Worm (Caenorhabditis elegans): ENCODE results near the gene Y71H2AM.11.
A peak's percentile ranks its signal among the peaks of the same experiment; 100 is the strongest.

Gene Y71H2AM.11

DNA sequence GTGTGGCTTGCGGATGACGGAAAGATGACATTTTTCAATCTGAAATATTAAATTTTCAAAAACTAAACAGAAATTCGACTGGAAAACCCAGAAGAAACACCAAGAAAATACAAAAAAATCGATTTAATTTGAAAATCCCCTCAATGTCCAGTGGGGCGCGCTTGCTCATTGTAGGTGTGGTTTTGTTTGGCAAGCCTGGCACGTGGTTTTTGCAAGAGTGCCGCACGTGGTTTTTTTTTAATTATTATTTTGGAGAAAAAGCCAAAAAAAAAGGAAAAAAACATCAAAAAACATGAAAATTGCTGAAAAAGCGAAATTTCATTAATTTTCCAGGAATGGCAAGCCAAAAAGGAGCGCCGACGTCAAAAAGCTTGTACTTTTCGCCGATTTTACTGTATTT is 43.7 kb upstream of the Y71H2AM.11 start, which contains the start of gene swsn-3 (continued):
- TF ChIP-seq ztf-6 (GFP tag; IDR thresholded peaks at IDR 0.05) (no peak), dpff-1 (tag; optimal IDR thresholded peaks at IDR 0.05) (no peak), tbx-9 (tag; optimal IDR thresholded peaks at IDR 0.05; ENCODE audit: borderline replicate concordance) (no peak), madf-8 (GFP tag; conservative IDR thresholded peaks at IDR 0.05) (peak; percentile 42), chd-7 (tag; optimal IDR thresholded peaks at IDR 0.05) (no peak), attf-3 (GFP tag; conservative IDR thresholded peaks at IDR 0.05) (no peak; the same call in 1 of the 2 replicates), F33H1.4 (GFP tag; IDR thresholded peaks at IDR 0.05) (peak; percentile 71), unc-130 (GFP tag; optimal IDR thresholded peaks at IDR 0.05) (peak; percentile 68), hlh-12 (tag; optimal IDR thresholded peaks at IDR 0.05) (no peak), gei-17 (GFP tag; optimal IDR thresholded peaks at IDR 0.05) (peak; percentile 15), lir-1 (GFP tag; conservative IDR thresholded peaks at IDR 0.05) (peak; percentile 41; the same call in 1 of the 2 replicates), zim-3 (tag; optimal IDR thresholded peaks at IDR 0.05) (no peak), hsf-1 (GFP tag; IDR thresholded peaks at IDR 0.05) (no peak), repo-1 (tag; optimal IDR thresholded peaks at IDR 0.05) (peak; percentile 49), T07F8.4 (tag; optimal IDR thresholded peaks at IDR 0.05) (peak; percentile 24), ceh-40 (GFP tag; IDR thresholded peaks at IDR 0.05) (no peak), snpc-3.4 (tag; optimal IDR thresholded peaks at IDR 0.05) (peak; percentile 69), B0261.1 (tag; optimal IDR thresholded peaks at IDR 0.05) (no peak), dpl-1 (GFP tag; optimal IDR thresholded peaks at IDR 0.05) (peak; percentile 65), lsl-1 (GFP tag; optimal IDR thresholded peaks at IDR 0.05) (peak; percentile 75), tlf-1 (GFP tag; optimal IDR thresholded peaks at IDR 0.05) (peak; percentile 63), F37B4.10 (GFP tag; IDR thresholded peaks at IDR 0.05) (0 out of 2 replicates have a peak, but pooled peaks have one; percentile 58), bed-2 (GFP tag; IDR thresholded peaks at IDR 0.05) (no peak), ceh-79 (tag; optimal IDR thresholded peaks at IDR 0.05) (no peak), hrde-1 (tag; optimal IDR thresholded peaks at IDR 0.05; ENCODE audit: borderline replicate concordance) (no peak), ztf-22 (GFP tag; optimal IDR thresholded peaks at IDR 0.05) (no peak), sea-2 (GFP tag; IDR thresholded peaks at IDR 0.05) (no peak), nhr-179 (tag; optimal IDR thresholded peaks at IDR 0.05) (no peak), let-607 (tag; optimal IDR thresholded peaks at IDR 0.05) (peak in 1 of 2 experiments; percentile 44), Y53G8AR.9 (GFP tag; conservative IDR thresholded peaks at IDR 0.05) (peak; percentile 69), F57C9.4 (tag; optimal IDR thresholded peaks at IDR 0.05) (no peak), ets-4 (GFP tag; optimal IDR thresholded peaks at IDR 0.05) (no peak), lin-26 (GFP tag; IDR thresholded peaks at IDR 0.05) (no peak), mxl-1 (tag; optimal IDR thresholded peaks at IDR 0.05) (peak; percentile 32), sptf-2 (GFP tag; optimal IDR thresholded peaks at IDR 0.05) (no peak), ceh-27 (GFP tag; optimal IDR thresholded peaks at IDR 0.05) (peak; percentile 52), F23B12.7 (tag; optimal IDR thresholded peaks at IDR 0.05; ENCODE audit: insufficient read depth) (peak; percentile 86), mel-28 (tag; optimal IDR thresholded peaks at IDR 0.05; ENCODE audit: borderline replicate concordance) (no peak), aptf-2 (GFP tag; conservative IDR thresholded peaks at IDR 0.05) (no peak), F52B5.7 (tag; optimal IDR thresholded peaks at IDR 0.05) (peak; percentile 19), snpc-4 (GFP tag; optimal IDR thresholded peaks at IDR 0.05) (peak; percentile 73), snpc-4 (tag; optimal IDR thresholded peaks at IDR 0.05) (peak; percentile 11 to 70 (median 62)), lag-1 (GFP tag; IDR thresholded peaks at IDR 0.05) (no peak), Y56A3A.18 (GFP tag; IDR thresholded peaks at IDR 0.05) (peak; percentile 83; the same call in 1 of the 2 replicates), lin-40 (tag; optimal IDR thresholded peaks at IDR 0.05) (peak; percentile 80), ccch-3 (GFP tag; optimal IDR thresholded peaks at IDR 0.05) (no peak), aptf-3 (GFP tag; IDR thresholded peaks at IDR 0.05) (no peak), ceh-91 (GFP tag; IDR thresholded peaks at IDR 0.05) (peak; percentile 57), him-1 (tag; optimal IDR thresholded peaks at IDR 0.05) (peak; percentile 62)

All from whole organism, young adult.